Worm (Caenorhabditis elegans) whole organism, late embryonic: ENCODE data around the gene K09C8.7.

ENCODE experiments used
- eyg-1 ChIP-seq: sonication (generic microtip); optimal IDR thresholded peaks from 2 replicates; lab custom pipeline; 2016; ENCODE audit warnings: missing genotype, missing genetic modification characterization, missing compliant biosample characterization
- sox-4 ChIP-seq: sonication (generic microtip); optimal IDR thresholded peaks from 2 replicates; lab custom pipeline; 2017; ENCODE audit warnings: mild to moderate bottlenecking, missing genetic modification characterization, inconsistent platforms, missing compliant biosample characterization

DNA sequence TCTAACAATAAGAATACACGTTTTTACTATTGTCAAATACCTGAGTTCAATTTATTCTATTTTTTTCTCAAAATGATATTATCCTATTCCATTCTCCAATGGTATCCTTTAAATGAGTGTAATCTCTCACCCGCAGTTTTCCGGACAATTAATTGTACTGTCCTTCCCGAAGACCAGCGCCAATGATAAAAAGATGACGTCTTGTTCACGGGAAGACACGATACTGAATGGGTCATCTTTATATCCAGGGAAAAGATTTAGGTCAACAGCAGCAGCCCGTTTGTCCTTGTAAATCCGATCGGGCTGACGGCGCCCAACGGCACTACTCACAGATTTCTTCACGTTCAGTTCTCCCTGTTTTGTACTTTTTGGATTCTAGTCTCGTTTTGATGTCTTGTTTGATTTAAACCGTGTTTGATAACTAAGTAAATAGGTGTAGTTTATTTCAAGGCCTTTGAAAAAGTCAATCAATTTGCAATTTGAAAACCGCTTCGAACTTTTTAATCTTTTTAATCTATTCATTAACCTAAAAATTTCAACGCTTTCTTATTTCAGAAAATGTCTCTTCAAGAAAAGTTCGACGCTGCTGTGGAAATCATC lies 48.4 kb downstream of the K09C8.7 start, which contains the start of gene acbp-3:
- TF ChIP-seq eyg-1 (tag; lab: Kevin White, UChicago) (no peak), sox-4 (tag; lab: Kevin White, UChicago) (no peak)
